Fruit fly (Drosophila melanogaster) whole organism, wandering third instar larva: Measurements from ENCODE around the gene pico.

Source experiments
- Abd-B ChIP-seq: fragments of >200 bp; optimal IDR thresholded peaks from 2 replicates; lab custom pipeline; 2017; ENCODE audit warnings: missing biosample characterization, missing genetic modification characterization
- CG9705 ChIP-seq: fragments of 200-800 bp; sonication (Bioruptor generic); optimal IDR thresholded peaks from 2 replicates; lab custom pipeline; 2018; ENCODE audit warnings: missing biosample characterization, mild to moderate bottlenecking, missing genetic modification characterization
- CrebA ChIP-seq: fragments of 200-800 bp; sonication (Bioruptor generic); optimal IDR thresholded peaks from 2 replicates; lab custom pipeline; 2016; ENCODE audit warnings: missing biosample characterization, mild to moderate bottlenecking, missing genetic modification characterization, borderline replicate concordance
- Dfd ChIP-seq: fragments of >200 bp; optimal IDR thresholded peaks from 2 replicates; lab custom pipeline; 2017; ENCODE audit warnings: missing biosample characterization, missing genetic modification characterization
- Dif ChIP-seq: fragments of 200-275, 200-300 bp; sonication (Bioruptor generic); optimal IDR thresholded peaks from 2 replicates; lab custom pipeline; 2018; ENCODE audit warnings: missing biosample characterization, missing genetic modification characterization; ENCODE audit not compliant: partially characterized antibody
- GATAd ChIP-seq: sonication (Bioruptor generic); optimal IDR thresholded peaks from 2 replicates; lab custom pipeline; 2016; ENCODE audit warnings: missing biosample characterization, missing genetic modification characterization
- HLH106 ChIP-seq: fragments of 200-800 bp; optimal IDR thresholded peaks from 3 replicates; lab custom pipeline; 2019; ENCODE audit warnings: missing biosample characterization, mild to moderate bottlenecking, missing genetic modification characterization, moderate library complexity
- Hnf4 ChIP-seq: fragments of 200-800 bp; sonication (Bioruptor generic); optimal IDR thresholded peaks from 2 replicates; lab custom pipeline; 2016; ENCODE audit warnings: missing biosample characterization, mild to moderate bottlenecking, missing genetic modification characterization
- Jra ChIP-seq: sonication (Bioruptor generic); optimal IDR thresholded peaks from 2 replicates; lab custom pipeline; 2016; ENCODE audit warnings: missing biosample characterization, missing genetic modification characterization
- Mio ChIP-seq: sonication (Bioruptor generic); optimal IDR thresholded peaks from 2 replicates; lab custom pipeline; 2016; ENCODE audit warnings: missing biosample characterization, missing genetic modification characterization
- Myc ChIP-seq: fragments of >200 bp; optimal IDR thresholded peaks from 2 replicates; lab custom pipeline; 2017
- N ChIP-seq: fragments of >200 bp; optimal IDR thresholded peaks from 2 replicates; lab custom pipeline; 2018; ENCODE audit warnings: missing biosample characterization, missing external identifiers, missing genetic modification characterization
- Rel ChIP-seq, 2 experiments: fragments of 200-800 bp; sonication (Bioruptor generic) in 1 of 2; optimal IDR thresholded peaks; 2 replicates in 1 of 2; 3 replicates in 1 of 2; lab custom pipeline; 2016 to 2019; ENCODE audit warnings: mild to moderate bottlenecking in 2 of 2, missing biosample characterization in 2 of 2, missing genetic modification characterization in 2 of 2, moderate library complexity in 1 of 2
- Sp1 ChIP-seq: fragments of 200-800 bp; sonication (Bioruptor generic); optimal IDR thresholded peaks from 3 replicates; lab custom pipeline; 2019; ENCODE audit warnings: missing biosample characterization, mild to moderate bottlenecking, missing genetic modification characterization, moderate library complexity
- Vsx2 ChIP-seq: fragments of 200-300, 225-300 bp; sonication (Bioruptor generic); optimal IDR thresholded peaks from 2 replicates; lab custom pipeline; 2018; ENCODE audit warnings: missing biosample characterization, missing genetic modification characterization; ENCODE audit not compliant: partially characterized antibody
- br ChIP-seq: fragments of 200-800 bp; sonication (Bioruptor generic); optimal IDR thresholded peaks from 2 replicates; lab custom pipeline; 2016; ENCODE audit warnings: missing biosample characterization, missing genetic modification characterization
- brk ChIP-seq: fragments of 200-800 bp; sonication (Bioruptor generic); optimal IDR thresholded peaks from 2 replicates; lab custom pipeline; 2016; ENCODE audit warnings: missing biosample characterization, mild to moderate bottlenecking, missing genetic modification characterization
- dl ChIP-seq, 2 experiments: fragments of 175-275, 200-275 bp in 1 of 2; fragments of 200-275 bp in 1 of 2; sonication (Bioruptor generic); optimal IDR thresholded peaks; lab custom pipeline; 2018; ENCODE audit warnings: mild to moderate bottlenecking in 2 of 2, missing biosample characterization in 2 of 2, missing genetic modification characterization in 2 of 2, moderate library complexity in 2 of 2; ENCODE audit not compliant: partially characterized antibody in 2 of 2, insufficient read depth in 1 of 2
- dmrt93B ChIP-seq: fragments of 200-800 bp; sonication (Bioruptor generic); optimal IDR thresholded peaks from 2 replicates; lab custom pipeline; 2018; ENCODE audit warnings: missing biosample characterization, mild to moderate bottlenecking, missing genetic modification characterization
- dsf ChIP-seq: sonication (Bioruptor generic); optimal IDR thresholded peaks from 2 replicates; lab custom pipeline; 2016; ENCODE audit warnings: missing biosample characterization, missing genetic modification characterization, borderline replicate concordance
- ey ChIP-seq: fragments of 200-800 bp; sonication (Bioruptor generic); optimal IDR thresholded peaks from 2 replicates; lab custom pipeline; 2016; ENCODE audit warnings: missing biosample characterization, missing genetic modification characterization
- fru ChIP-seq: fragments of 200-800 bp; sonication (Bioruptor generic); optimal IDR thresholded peaks from 3 replicates; lab custom pipeline; 2016; ENCODE audit warnings: missing biosample characterization, mild to moderate bottlenecking, missing genetic modification characterization
- h ChIP-seq: fragments of 200-800 bp; sonication (Bioruptor generic); optimal IDR thresholded peaks from 3 replicates; lab custom pipeline; 2016; ENCODE audit warnings: missing biosample characterization, mild to moderate bottlenecking, missing genetic modification characterization
- jim ChIP-seq: fragments of 175-275, 200-325 bp; sonication (Bioruptor generic); optimal IDR thresholded peaks from 2 replicates; lab custom pipeline; 2016; ENCODE audit warnings: missing biosample characterization, mild to moderate bottlenecking, missing genetic modification characterization
- lola ChIP-seq: fragments of >200 bp; optimal IDR thresholded peaks from 2 replicates; lab custom pipeline; 2017; ENCODE audit warnings: missing biosample characterization, missing genetic modification characterization
- psq ChIP-seq: fragments of 200-800 bp; sonication (Bioruptor generic); optimal IDR thresholded peaks from 3 replicates; lab custom pipeline; 2017; ENCODE audit warnings: missing biosample characterization, mild to moderate bottlenecking, missing genetic modification characterization, moderate library complexity
- rgr ChIP-seq: fragments of 200-800 bp; sonication (Bioruptor generic); optimal IDR thresholded peaks from 3 replicates; lab custom pipeline; 2016; ENCODE audit warnings: missing biosample characterization, mild to moderate bottlenecking, missing genetic modification characterization
- sage ChIP-seq: fragments of 200-800 bp; sonication (Bioruptor generic); optimal IDR thresholded peaks from 2 replicates; lab custom pipeline; 2016; ENCODE audit warnings: missing biosample characterization, mild to moderate bottlenecking, missing genetic modification characterization
- sv ChIP-seq: fragments of 200-800 bp; sonication (Bioruptor generic); optimal IDR thresholded peaks from 3 replicates; lab custom pipeline; 2016; ENCODE audit warnings: missing biosample characterization, missing genetic modification characterization
- tai ChIP-seq: sonication (Bioruptor generic); optimal IDR thresholded peaks from 2 replicates; lab custom pipeline; 2016; ENCODE audit warnings: missing biosample characterization, missing genetic modification characterization
- woc ChIP-seq: sonication (Bioruptor generic); optimal IDR thresholded peaks from 2 replicates; lab custom pipeline; 2016; ENCODE audit warnings: missing biosample characterization, mild to moderate bottlenecking, missing genetic modification characterization

Gene pico

DNA sequence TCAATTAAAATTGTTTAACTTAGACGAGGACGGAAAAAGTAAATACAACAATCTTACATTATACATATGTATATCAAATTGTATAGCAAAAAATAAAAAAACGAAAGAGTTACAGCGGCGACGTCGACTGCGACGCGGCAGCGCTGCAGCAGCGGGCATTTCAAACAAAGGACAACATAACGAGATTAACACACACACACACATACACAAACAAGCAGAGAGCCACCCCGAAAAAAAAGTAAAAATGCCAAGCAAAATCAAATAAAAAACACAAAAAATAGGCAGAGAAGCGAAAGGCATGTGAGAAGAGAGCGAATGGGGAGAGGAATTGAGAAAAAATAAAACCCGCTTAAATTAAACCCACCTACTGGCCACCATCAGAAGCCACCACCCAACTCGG lies 24.1 kb downstream of the pico start:
- TF ChIP-seq Dfd (GFP tag; lab: Kevin White, UChicago): no peak
- TF ChIP-seq dmrt93B: no peak
- no peak for TF ChIP-seq br
- TF ChIP-seq h (GFP tag; lab: Kevin White, UChicago): no peak
- no peak for TF ChIP-seq dl (GFP tag; optimal IDR thresholded peaks at IDR 0.05; lab: Kevin White, UChicago; ENCODE audit: insufficient read depth in 1 of 2, partially characterized antibody in 2 of 2)
- TF ChIP-seq Hnf4 (GFP tag; lab: Kevin White, UChicago): no peak
- peak; percentile 3 for TF ChIP-seq Sp1 (GFP tag; lab: Kevin White, UChicago)

DNA sequence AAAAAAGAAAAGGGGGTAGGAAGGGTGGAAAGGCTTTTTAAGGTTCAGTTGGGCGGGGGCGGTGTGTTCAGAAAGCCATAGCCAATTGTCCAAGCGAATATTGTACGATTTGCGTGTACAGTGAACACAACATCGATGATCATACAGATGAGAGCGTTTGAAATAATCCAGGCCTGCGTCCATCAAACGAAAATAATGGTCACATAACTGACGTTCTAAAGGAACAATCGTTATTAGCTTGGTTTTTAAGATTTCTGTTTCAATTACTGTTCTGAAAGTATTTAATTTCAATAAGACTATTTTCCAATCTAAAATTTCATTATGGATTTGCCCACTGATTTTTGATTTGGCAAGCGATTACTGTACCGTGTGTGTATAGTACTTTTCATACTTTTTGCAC lies 26.7 kb downstream of the pico start:
- TF ChIP-seq GATAd (GFP tag; lab: Kevin White, UChicago) (no peak), dsf (GFP tag; lab: Kevin White, UChicago) (no peak), N (GFP tag; lab: Kevin White, UChicago) (no peak), Vsx2 (GFP tag; lab: Kevin White, UChicago) (no peak), rgr (no peak), HLH106 (tag; lab: Kevin White, UChicago) (no peak), Jra (GFP tag; lab: Kevin White, UChicago) (no peak), brk (GFP tag; lab: Kevin White, UChicago) (no peak), lola (GFP tag; lab: Kevin White, UChicago) (no peak), jim (GFP tag; lab: Kevin White, UChicago) (no peak), ey (GFP tag; lab: Kevin White, UChicago) (no peak), sv (GFP tag; lab: Kevin White, UChicago) (no peak)

DNA sequence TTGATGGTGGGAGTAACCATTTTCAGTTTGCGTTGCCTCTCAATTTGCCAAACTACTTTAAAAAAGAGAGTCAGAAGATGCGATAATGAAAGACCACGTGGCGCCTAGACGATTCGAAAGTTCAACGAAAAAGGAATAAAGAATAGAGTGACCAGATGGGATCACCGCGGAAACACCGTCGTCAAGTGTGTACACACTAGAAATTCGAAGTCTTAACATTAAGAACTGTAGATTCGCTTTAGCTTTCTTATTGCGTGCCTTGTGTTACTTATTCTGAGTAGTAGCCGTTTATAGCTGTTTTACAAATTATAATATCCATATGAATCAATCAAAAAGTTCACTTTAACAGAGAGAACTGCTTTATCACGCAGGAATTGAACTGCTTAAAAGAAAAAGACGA lies 27.9 kb downstream of the pico start, which contains the start of gene SkpE:
TSS of gene SkpE (minus strand) at position 101 of the 400 bp plus-strand sequence.
- no peak for TF ChIP-seq h (GFP tag; lab: Kevin White, UChicago)
- TF ChIP-seq dl (GFP tag; optimal IDR thresholded peaks at IDR 0.05; lab: Kevin White, UChicago; ENCODE audit: insufficient read depth in 1 of 2, partially characterized antibody in 2 of 2): no peak
- no peak for TF ChIP-seq rgr
- no peak for TF ChIP-seq dmrt93B
- no peak for TF ChIP-seq psq (GFP tag; lab: Kevin White, UChicago)
- TF ChIP-seq Abd-B: no peak
- no peak for TF ChIP-seq br
- TF ChIP-seq dsf (GFP tag; lab: Kevin White, UChicago): no peak
- no peak for TF ChIP-seq sage (GFP tag; lab: Kevin White, UChicago)
- TF ChIP-seq CG9705 (GFP tag; lab: Kevin White, UChicago): no peak
- TF ChIP-seq Mio: no peak
- no peak for TF ChIP-seq brk (GFP tag; lab: Kevin White, UChicago)
- no peak for TF ChIP-seq Dfd (GFP tag; lab: Kevin White, UChicago)
- TF ChIP-seq woc: no peak
- TF ChIP-seq Vsx2 (GFP tag; lab: Kevin White, UChicago): no peak
- no peak for TF ChIP-seq CrebA (GFP tag; lab: Kevin White, UChicago)
- TF ChIP-seq tai (GFP tag; lab: Kevin White, UChicago): no peak

DNA sequence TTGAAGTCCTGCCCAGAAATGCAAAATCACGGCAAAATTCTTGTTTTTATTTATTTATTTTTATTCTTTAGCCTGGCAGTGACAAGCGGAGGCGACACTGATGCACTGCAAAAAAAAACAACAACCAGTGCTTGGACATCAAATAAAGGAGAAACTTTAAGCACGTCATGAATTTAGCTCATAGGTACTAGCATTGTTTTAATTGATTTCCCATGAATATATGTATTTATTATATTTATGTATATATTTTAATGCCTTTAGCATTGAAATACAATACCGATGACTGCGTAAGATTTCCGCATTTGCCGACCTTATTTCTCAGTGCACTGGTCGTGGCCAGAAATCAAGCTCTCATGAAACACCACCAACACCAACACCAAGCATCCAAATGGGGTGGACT lies 33.2 kb downstream of the pico start:
- TF ChIP-seq Myc: no peak
- TF ChIP-seq dmrt93B: no peak
- no peak for TF ChIP-seq Rel (GFP tag; optimal IDR thresholded peaks at IDR 0.05; lab: Kevin White, UChicago)
- TF ChIP-seq Rel (tag; optimal IDR thresholded peaks at IDR 0.05; lab: Kevin White, UChicago): no peak
- no peak for TF ChIP-seq woc

DNA sequence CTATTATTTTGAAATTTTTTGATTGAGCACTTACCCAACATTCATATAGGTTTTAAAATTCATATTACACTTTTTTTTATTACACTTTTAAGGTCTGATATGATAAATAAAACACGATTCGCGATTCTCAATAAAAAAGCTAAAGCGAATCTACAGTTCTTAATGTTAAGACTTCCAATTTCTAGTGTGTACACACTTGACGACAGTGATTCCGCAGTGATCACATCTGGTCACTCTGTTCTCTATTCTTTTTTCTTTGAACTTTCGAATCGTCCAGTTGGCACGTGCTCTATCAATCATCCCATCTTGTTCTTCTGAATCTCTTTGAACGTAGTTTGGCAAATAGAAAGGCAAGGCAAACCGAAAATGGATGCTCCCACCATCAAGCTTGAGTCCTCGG lies 36.1 kb downstream of the pico start, which contains the start of gene SkpC:
TSS of gene SkpC (plus strand) at position 301 of the 400 bp plus-strand sequence.
- TF ChIP-seq CrebA (GFP tag; lab: Kevin White, UChicago): no peak
- no peak for TF ChIP-seq Sp1 (GFP tag; lab: Kevin White, UChicago)

DNA sequence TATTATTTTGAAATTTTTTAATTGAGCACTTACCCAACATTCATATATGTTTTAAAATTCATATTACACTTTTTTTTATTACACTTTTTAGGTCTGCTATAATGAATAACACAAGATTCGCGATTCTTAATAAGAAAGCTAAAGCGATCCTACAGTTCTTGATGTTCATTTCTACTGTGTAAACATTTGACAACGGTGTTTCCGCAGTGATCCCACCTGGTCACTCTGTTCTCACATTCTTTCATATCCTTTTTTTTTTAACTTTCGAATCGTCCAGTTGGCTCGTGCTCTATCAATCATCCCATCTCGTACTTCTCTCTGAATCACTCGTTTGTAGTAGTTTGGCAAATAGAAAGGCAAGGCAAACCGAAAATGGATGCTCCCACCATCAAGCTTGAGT lies 39.4 kb downstream of the pico start, which contains the start of gene SkpD:
TSS of gene SkpD (plus strand) at position 301 of the 400 bp plus-strand sequence.
- TF ChIP-seq CrebA (GFP tag; lab: Kevin White, UChicago): no peak
- TF ChIP-seq Dif (GFP tag; lab: Kevin White, UChicago): no peak
- no peak for TF ChIP-seq fru (GFP tag; lab: Kevin White, UChicago)
- no peak for TF ChIP-seq rgr
- TF ChIP-seq, all 38 proteins: peak for 0
